Fruit fly (Drosophila melanogaster): ENCODE results near the gene Acox3.

DNA sequence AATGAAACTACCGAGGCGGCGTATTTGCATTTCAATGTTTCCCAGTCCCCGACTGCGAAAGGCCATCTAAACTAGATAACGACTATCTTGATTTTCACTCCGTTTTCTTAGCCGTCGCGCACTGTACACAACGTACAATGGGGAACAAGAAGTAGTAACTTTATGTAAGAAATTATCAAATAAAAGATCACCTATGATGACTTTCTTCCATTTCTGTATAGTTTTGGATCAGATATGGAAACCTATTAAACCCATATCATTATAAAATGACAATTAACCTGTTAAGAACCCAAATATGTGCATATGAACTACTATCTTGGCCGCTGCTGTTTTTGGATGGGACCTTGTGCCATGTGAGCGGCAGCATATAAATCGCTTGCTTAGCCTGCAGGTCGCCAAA, 16.1 kb upstream of the Acox3 start:
- no peak for TF ChIP-seq CG5204 (GFP tag; optimal IDR thresholded peaks at IDR 0.05)
- TF ChIP-seq CG11617 (GFP tag; optimal IDR thresholded peaks at IDR 0.05) = no peak
- TF ChIP-seq Crg-1 (GFP tag; optimal IDR thresholded peaks at IDR 0.05) = no peak
- TF ChIP-seq toe (GFP tag; optimal IDR thresholded peaks at IDR 0.05) = no peak
